Fruit fly (Drosophila melanogaster): ENCODE results near the gene Cyp4ac1.
A peak's percentile ranks its signal among the peaks of the same experiment; 100 is the strongest.

Cyp4ac1 gene

dm6 chr2L:5295245-5295572, 31.4 kb downstream of the Cyp4ac1 start:
- TF ChIP-seq fru (GFP tag; optimal IDR thresholded peaks at IDR 0.05) (peak; percentile 23), woc (GFP tag; optimal IDR thresholded peaks at IDR 0.05) (no peak), br (GFP tag; optimal IDR thresholded peaks at IDR 0.05) (peak; percentile 32), Hnf4 (GFP tag; optimal IDR thresholded peaks at IDR 0.05) (no peak), brk (GFP tag; optimal IDR thresholded peaks at IDR 0.05) (no peak), sage (GFP tag; optimal IDR thresholded peaks at IDR 0.05) (peak; percentile 46), foxo (GFP tag; optimal IDR thresholded peaks at IDR 0.05) (no peak)

DNA sequence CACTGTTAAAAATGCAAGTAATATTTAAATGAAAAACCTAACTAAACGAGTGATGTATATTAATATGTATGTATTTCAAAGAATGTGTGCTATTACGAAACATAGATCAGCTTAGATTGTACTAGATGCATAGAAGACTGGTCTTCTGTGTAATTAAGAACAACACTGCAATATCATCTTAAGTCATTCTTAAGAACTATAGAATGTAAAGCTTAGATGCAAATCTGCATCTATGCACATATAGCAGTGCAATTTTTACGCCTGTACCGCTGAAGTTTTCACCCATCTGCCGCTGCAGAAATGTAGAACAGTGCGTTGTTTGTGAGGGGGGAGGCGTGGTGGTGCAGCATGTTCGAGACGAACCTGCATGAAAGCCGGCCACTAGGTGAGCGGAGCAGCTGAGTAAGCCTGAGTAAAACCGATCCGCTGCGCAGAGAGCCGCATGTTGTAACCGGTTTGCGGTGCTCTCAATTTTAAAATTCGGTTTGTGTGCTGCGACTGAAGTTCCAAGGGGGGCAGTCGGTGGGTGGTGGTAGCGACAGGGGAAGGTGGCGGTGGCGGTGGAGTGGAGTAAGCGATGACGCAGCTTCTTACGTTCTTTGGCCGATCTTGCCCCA, 33.0 kb downstream of the Cyp4ac1 start:
- peak; percentile 83 for TF ChIP-seq Dif (GFP tag; optimal IDR thresholded peaks at IDR 0.05; ENCODE audit: partially characterized antibody)
- TF ChIP-seq ey (GFP tag; optimal IDR thresholded peaks at IDR 0.05), result peak; percentile 20
- peak; percentile 32 for TF ChIP-seq fru (GFP tag; optimal IDR thresholded peaks at IDR 0.05)
- TF ChIP-seq Rel (GFP tag; optimal IDR thresholded peaks at IDR 0.05), result no peak
- peak; percentile 37 for TF ChIP-seq Rel (tag; optimal IDR thresholded peaks at IDR 0.05)
- TF ChIP-seq CG9705 (GFP tag; optimal IDR thresholded peaks at IDR 0.05), result no peak
- TF ChIP-seq GATAd (GFP tag; optimal IDR thresholded peaks at IDR 0.05), result no peak
- peak; percentile 78 for TF ChIP-seq Jra (GFP tag; optimal IDR thresholded peaks at IDR 0.05)
- TF ChIP-seq CrebA (GFP tag; optimal IDR thresholded peaks at IDR 0.05; ENCODE audit: borderline replicate concordance), result no peak
- no peak for TF ChIP-seq dmrt93B (GFP tag; optimal IDR thresholded peaks at IDR 0.05)
- no peak for TF ChIP-seq OdsH (GFP tag; optimal IDR thresholded peaks at IDR 0.05)
- TF ChIP-seq dl (GFP tag; optimal IDR thresholded peaks at IDR 0.05; ENCODE audit: insufficient read depth in 1 of 2, partially characterized antibody in 2 of 2), result peak; percentile 54 to 71
- TF ChIP-seq CG32264 (GFP tag; optimal IDR thresholded peaks at IDR 0.05), result no peak
- TF ChIP-seq Hr78 (GFP tag; optimal IDR thresholded peaks at IDR 0.05), result no peak

dm6 chr2L:5297289-5297960, 33.6 kb downstream of the Cyp4ac1 start:
- peak; percentile 4 for TF ChIP-seq CrebA (GFP tag; optimal IDR thresholded peaks at IDR 0.05; ENCODE audit: borderline replicate concordance)
- TF ChIP-seq Abd-B (GFP tag; optimal IDR thresholded peaks at IDR 0.05), result no peak
- TF ChIP-seq Dif (GFP tag; optimal IDR thresholded peaks at IDR 0.05; ENCODE audit: partially characterized antibody), result no peak
- no peak for TF ChIP-seq dsf (GFP tag; optimal IDR thresholded peaks at IDR 0.05; ENCODE audit: borderline replicate concordance)
- TF ChIP-seq lola (GFP tag; optimal IDR thresholded peaks at IDR 0.05), result no peak
- TF ChIP-seq Rel (GFP tag; optimal IDR thresholded peaks at IDR 0.05), result no peak
- TF ChIP-seq Rel (tag; optimal IDR thresholded peaks at IDR 0.05), result no peak
- TF ChIP-seq sage (GFP tag; optimal IDR thresholded peaks at IDR 0.05), result peak; percentile 9
- no peak for TF ChIP-seq Vsx2 (GFP tag; optimal IDR thresholded peaks at IDR 0.05; ENCODE audit: partially characterized antibody)
- TF ChIP-seq woc (GFP tag; optimal IDR thresholded peaks at IDR 0.05), result peak; percentile 44
- TF ChIP-seq psq (GFP tag; optimal IDR thresholded peaks at IDR 0.05), result peak; percentile 41
- TF ChIP-seq Hr83 (GFP tag; optimal IDR thresholded peaks at IDR 0.05; ENCODE audit: poor library complexity, severe bottlenecking), result no peak
- no peak for TF ChIP-seq N (GFP tag; optimal IDR thresholded peaks at IDR 0.05)
- TF ChIP-seq rgr (GFP tag; optimal IDR thresholded peaks at IDR 0.05), result peak; percentile 62
- peak; percentile 79 for TF ChIP-seq h (GFP tag; optimal IDR thresholded peaks at IDR 0.05)
- TF ChIP-seq Sp1 (GFP tag; optimal IDR thresholded peaks at IDR 0.05), result peak; percentile 69
- no peak for TF ChIP-seq Mio (GFP tag; optimal IDR thresholded peaks at IDR 0.05)
- TF ChIP-seq dl (GFP tag; optimal IDR thresholded peaks at IDR 0.05; ENCODE audit: insufficient read depth in 1 of 2, partially characterized antibody in 2 of 2), result no peak
- TF ChIP-seq Hnf4 (GFP tag; optimal IDR thresholded peaks at IDR 0.05), result peak; percentile 59
- no peak for TF ChIP-seq Hr78 (GFP tag; optimal IDR thresholded peaks at IDR 0.05)
- TF ChIP-seq sv (GFP tag; optimal IDR thresholded peaks at IDR 0.05), result no peak
- TF ChIP-seq CG9705 (GFP tag; optimal IDR thresholded peaks at IDR 0.05), result peak; percentile 3
- no peak for TF ChIP-seq Myc (optimal IDR thresholded peaks at IDR 0.05)
- TF ChIP-seq tai (GFP tag; optimal IDR thresholded peaks at IDR 0.05), result peak; percentile 54
- TF ChIP-seq dmrt93B (GFP tag; optimal IDR thresholded peaks at IDR 0.05), result peak; percentile 45
- TF ChIP-seq HLH106 (tag; optimal IDR thresholded peaks at IDR 0.05), result peak; percentile 69
- TF ChIP-seq ey (GFP tag; optimal IDR thresholded peaks at IDR 0.05), result peak; percentile 69
- no peak for TF ChIP-seq Dfd (GFP tag; optimal IDR thresholded peaks at IDR 0.05)
- TF ChIP-seq br (GFP tag; optimal IDR thresholded peaks at IDR 0.05), result peak; percentile 53
- no peak for TF ChIP-seq pan (optimal IDR thresholded peaks at IDR 0.05)
- TF ChIP-seq jim (GFP tag; optimal IDR thresholded peaks at IDR 0.05), result no peak
- peak; percentile 12 for TF ChIP-seq brk (GFP tag; optimal IDR thresholded peaks at IDR 0.05)
- no peak for TF ChIP-seq GATAd (GFP tag; optimal IDR thresholded peaks at IDR 0.05)
- peak; percentile 82 for TF ChIP-seq fru (GFP tag; optimal IDR thresholded peaks at IDR 0.05)
- TF ChIP-seq foxo (GFP tag; optimal IDR thresholded peaks at IDR 0.05), result peak in 1 of 2 experiments; percentile 77
- TF ChIP-seq usp (GFP tag; optimal IDR thresholded peaks at IDR 0.05), result no peak
- TF ChIP-seq OdsH (GFP tag; optimal IDR thresholded peaks at IDR 0.05), result peak; percentile 59
- TF ChIP-seq Jra (GFP tag; optimal IDR thresholded peaks at IDR 0.05), result no peak
- peak; percentile 13 for TF ChIP-seq CG32264 (GFP tag; optimal IDR thresholded peaks at IDR 0.05)
